Worm (Caenorhabditis elegans): ENCODE measurements around the gene nspg-6.

ce11 chrIII:7293075-7293684, 21.6 kb downstream of the nspg-6 start, which contains the start of gene cwf-19L2:
- TF ChIP-seq him-1 (tag; optimal IDR thresholded peaks at IDR 0.05) (no peak), dao-5 (tag; optimal IDR thresholded peaks at IDR 0.05) (no peak), W03F9.2 (tag; optimal IDR thresholded peaks at IDR 0.05) (peak; percentile 27)

Measured in whole organism, L4/young adult.